Worm (Caenorhabditis elegans) whole organism, early embryonic: Measurements from ENCODE around the gene E02H1.5.

Experiments used
- B0310.2 ChIP-seq: sonication (generic microtip); optimal IDR thresholded peaks from 2 replicates; lab custom pipeline; 2016; ENCODE audit warnings: mild to moderate bottlenecking, missing genetic modification characterization, missing compliant biosample characterization
- F13C5.2 ChIP-seq: sonication (generic microtip); optimal IDR thresholded peaks from 2 replicates; lab custom pipeline; 2017; ENCODE audit warnings: mild to moderate bottlenecking, missing genetic modification characterization, inconsistent platforms, missing compliant biosample characterization
- aly-1 ChIP-seq: sonication (generic microtip); optimal IDR thresholded peaks from 2 replicates; lab custom pipeline; 2016; ENCODE audit warnings: missing genetic modification characterization, missing compliant biosample characterization
- ama-1 ChIP-seq: fragments of 150-350 bp; optimal IDR thresholded peaks from 2 replicates; lab custom pipeline; 2014
- ceh-13 ChIP-seq: fragments of 200-800 bp; sonication (Bioruptor generic); optimal IDR thresholded peaks from 2 replicates; lab custom pipeline; 2018; ENCODE audit warnings: mild to moderate bottlenecking, missing genetic modification characterization, missing compliant biosample characterization
- ceh-36 ChIP-seq: sonication (generic microtip); optimal IDR thresholded peaks from 2 replicates; lab custom pipeline; 2016; ENCODE audit warnings: missing genetic modification characterization, inconsistent platforms, missing compliant biosample characterization
- ets-7 ChIP-seq: sonication (generic microtip); optimal IDR thresholded peaks from 2 replicates; lab custom pipeline; 2016; ENCODE audit warnings: missing genotype, missing genetic modification characterization, missing compliant biosample characterization
- flt-1 ChIP-seq: fragments of 200-800 bp; sonication (Bioruptor generic); IDR thresholded peaks from 2 replicates; pipeline ENCODE4 v1.3.6; 2022; ENCODE audit warnings: missing genetic modification characterization, missing compliant biosample characterization
- hmbx-1 ChIP-seq: sonication (generic microtip); optimal IDR thresholded peaks from 2 replicates; lab custom pipeline; 2016; ENCODE audit warnings: mild to moderate bottlenecking, missing genetic modification characterization, missing compliant biosample characterization
- hmg-4 ChIP-seq: fragments of 200-800 bp; sonication (Bioruptor generic); optimal IDR thresholded peaks from 2 replicates; lab custom pipeline; 2018; ENCODE audit warnings: mild to moderate bottlenecking, missing genetic modification characterization, missing compliant biosample characterization
- hnd-1 ChIP-seq: sonication (generic microtip); optimal IDR thresholded peaks from 2 replicates; lab custom pipeline; 2016; ENCODE audit warnings: missing genetic modification characterization, missing compliant biosample characterization
- pes-1 ChIP-seq: fragments of 200-800 bp; sonication (Bioruptor generic); IDR thresholded peaks from 2 replicates; pipeline ENCODE4 v1.3.6; 2022; ENCODE audit warnings: missing genetic modification reagents, missing genetic modification characterization, missing compliant biosample characterization
- scrt-1 ChIP-seq: fragments of 200-800 bp; sonication (Bioruptor generic); IDR thresholded peaks from 2 replicates; pipeline ENCODE4 v1.3.6; 2022; ENCODE audit warnings: missing genetic modification characterization, missing compliant biosample characterization
- sea-1 ChIP-seq: fragments of 200-800 bp; sonication (Bioruptor generic); conservative IDR thresholded peaks from 2 replicates; pipeline ENCODE4 v1.3.6; 2022; ENCODE audit warnings: missing genetic modification characterization, missing compliant biosample characterization
- tbx-11 ChIP-seq: fragments of 200-800 bp; sonication (Bioruptor generic); IDR thresholded peaks from 2 replicates; pipeline ENCODE4 v1.3.6; 2022; ENCODE audit warnings: missing genetic modification characterization, missing compliant biosample characterization
- tbx-37 ChIP-seq: fragments of 200-800 bp; sonication (Bioruptor generic); conservative IDR thresholded peaks from 2 replicates; pipeline ENCODE4 v1.3.6; 2022; ENCODE audit warnings: missing genetic modification reagents, missing genetic modification characterization, missing compliant biosample characterization
- tra-4 ChIP-seq: sonication (generic microtip); optimal IDR thresholded peaks from 2 replicates; lab custom pipeline; 2017; ENCODE audit warnings: missing genetic modification characterization, missing compliant biosample characterization

The E02H1.5 gene

DNA sequence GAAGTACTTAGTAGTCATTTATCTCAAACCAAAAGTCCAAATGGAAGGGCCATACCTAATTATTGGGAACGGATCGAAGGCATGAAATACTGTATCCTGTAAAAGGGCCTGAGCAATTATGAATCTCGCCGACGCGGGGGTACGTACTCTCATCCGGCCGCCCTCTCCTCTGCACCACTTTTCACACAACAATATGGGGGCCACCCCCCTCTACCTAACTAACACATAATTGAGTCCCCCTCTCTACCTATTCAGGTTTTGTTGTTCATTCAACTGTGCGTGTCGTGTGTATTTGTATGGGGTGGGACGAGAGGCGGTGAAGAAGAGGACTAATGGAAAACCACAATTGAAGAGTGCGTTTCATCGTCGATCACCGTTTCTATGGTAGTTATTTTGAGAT is 20.6 kb upstream of the E02H1.5 start:
- peak; percentile 39 for TF ChIP-seq hmg-4
- no peak for TF ChIP-seq scrt-1 (GFP tag; lab: Robert Waterston, UW)
- TF ChIP-seq F13C5.2 (tag; lab: Kevin White, UChicago), result peak; percentile 20

DNA sequence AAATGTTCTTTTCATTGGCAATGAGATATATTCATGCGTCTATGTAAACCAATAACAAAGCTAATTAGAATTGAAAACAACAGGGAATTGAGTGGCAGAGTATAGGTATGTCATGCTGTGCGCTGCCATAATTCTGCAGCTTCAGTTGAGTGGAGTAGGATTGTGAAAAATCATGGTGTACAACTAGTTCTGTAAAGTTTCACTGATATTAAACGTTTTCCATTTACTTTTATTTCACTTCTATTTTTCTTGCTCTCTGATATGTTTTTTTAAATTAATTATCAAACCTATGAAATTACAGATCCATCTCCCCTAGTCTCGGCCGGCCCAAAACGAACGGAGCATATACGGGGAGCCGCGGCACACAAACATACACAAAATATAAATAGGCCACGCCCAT is 19.4 kb upstream of the E02H1.5 start, which contains the start of gene exc-7:
Gene exc-7 (plus strand): TSS at position 301 of the 400 bp plus-strand sequence.
- TF ChIP-seq aly-1 (no peak), ceh-36 (tag; lab: Kevin White, UChicago) (no peak)

DNA sequence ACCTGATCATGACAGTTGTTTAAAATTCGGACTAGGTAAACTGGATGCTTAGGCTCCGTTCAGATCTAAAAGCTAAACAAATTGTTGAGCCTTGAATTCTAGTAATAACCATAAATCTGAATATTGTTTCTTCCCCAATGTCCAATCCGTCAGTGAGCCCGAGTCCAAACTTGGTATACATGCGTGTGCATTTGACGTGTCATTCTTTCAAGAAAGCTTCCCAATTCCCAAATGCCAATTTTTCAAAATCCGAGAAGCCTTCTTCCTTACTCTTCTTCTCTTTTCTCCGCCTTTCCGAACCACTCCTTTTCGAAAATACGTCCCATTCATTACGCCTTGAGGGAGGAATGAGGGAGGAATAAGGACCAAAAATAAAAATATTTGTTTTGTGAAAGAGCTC is 18.3 kb upstream of the E02H1.5 start:
- no peak for TF ChIP-seq hmg-4
- no peak for TF ChIP-seq F13C5.2 (tag; lab: Kevin White, UChicago)
- no peak for TF ChIP-seq hmbx-1
- TF ChIP-seq flt-1 (GFP tag; lab: Robert Waterston, UW), result no peak
- TF ChIP-seq aly-1, result no peak
- TF ChIP-seq ceh-36 (tag; lab: Kevin White, UChicago), result no peak
- no peak for TF ChIP-seq ets-7 (tag; lab: Kevin White, UChicago)
- no peak for TF ChIP-seq pes-1 (GFP tag; lab: Robert Waterston, UW)
- TF ChIP-seq scrt-1 (GFP tag; lab: Robert Waterston, UW), result no peak
- TF ChIP-seq ceh-13, result no peak
- TF ChIP-seq sea-1 (GFP tag; lab: Robert Waterston, UW), result no peak
- no peak for TF ChIP-seq ama-1 (lab: Kevin White, UChicago)
- TF ChIP-seq tbx-37 (GFP tag; lab: Robert Waterston, UW), result no peak
- TF ChIP-seq tra-4 (tag; lab: Kevin White, UChicago), result no peak
- no peak for TF ChIP-seq B0310.2 (tag; lab: Kevin White, UChicago)
- TF ChIP-seq tbx-11, result no peak
- no peak for TF ChIP-seq hnd-1 (tag; lab: Kevin White, UChicago)

DNA sequence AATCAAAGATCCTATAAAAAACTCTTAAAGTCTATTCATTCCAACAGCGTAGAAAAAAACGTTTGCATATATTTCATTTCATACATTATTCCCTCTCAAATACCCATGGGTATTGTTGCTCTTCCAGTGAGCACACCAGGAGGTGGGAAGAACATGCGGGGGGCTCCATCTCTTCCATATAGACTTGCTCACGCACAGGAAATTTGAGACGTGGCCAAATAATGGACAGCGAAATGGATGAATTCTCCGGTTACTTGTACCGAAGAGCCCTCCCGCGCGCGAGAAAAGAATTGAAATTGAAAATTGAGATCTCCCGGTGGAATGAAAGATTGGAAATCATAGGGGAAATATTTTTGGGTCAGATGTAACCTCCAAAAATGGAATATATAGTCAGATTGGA is 17.4 kb upstream of the E02H1.5 start:
- TF ChIP-seq hnd-1 (tag; lab: Kevin White, UChicago), result no peak
- TF ChIP-seq flt-1 (GFP tag; lab: Robert Waterston, UW), result no peak
- no peak for TF ChIP-seq ets-7 (tag; lab: Kevin White, UChicago)

DNA sequence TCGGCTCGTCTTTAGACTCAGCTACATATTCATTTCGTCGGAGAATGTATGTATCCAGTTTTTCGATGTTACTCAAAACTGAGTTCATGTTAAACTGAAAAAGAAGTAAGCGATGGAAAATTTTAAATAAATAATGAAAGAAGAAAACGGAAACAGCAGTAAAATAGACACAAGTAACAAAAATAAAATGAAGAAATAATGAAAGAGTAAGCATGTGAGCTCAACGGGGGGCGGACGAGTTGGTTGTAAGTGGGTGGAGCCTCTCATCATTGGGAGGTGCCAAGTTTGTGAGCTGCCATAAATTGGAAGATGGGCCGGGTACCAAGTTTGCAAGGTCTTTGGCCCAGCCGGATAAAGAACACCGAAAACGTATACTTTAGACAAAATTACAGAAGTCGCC is 11.6 kb upstream of the E02H1.5 start, which contains the start of gene wee-1.1:
Gene wee-1.1 (minus strand): TSS at position 101 of the 400 bp plus-strand sequence.
- TF ChIP-seq tbx-37 (GFP tag; lab: Robert Waterston, UW) (no peak), ceh-36 (tag; lab: Kevin White, UChicago) (no peak), ets-7 (tag; lab: Kevin White, UChicago) (no peak), hnd-1 (tag; lab: Kevin White, UChicago) (no peak), tbx-11 (no peak), hmbx-1 (no peak), ama-1 (lab: Kevin White, UChicago) (no peak)

DNA sequence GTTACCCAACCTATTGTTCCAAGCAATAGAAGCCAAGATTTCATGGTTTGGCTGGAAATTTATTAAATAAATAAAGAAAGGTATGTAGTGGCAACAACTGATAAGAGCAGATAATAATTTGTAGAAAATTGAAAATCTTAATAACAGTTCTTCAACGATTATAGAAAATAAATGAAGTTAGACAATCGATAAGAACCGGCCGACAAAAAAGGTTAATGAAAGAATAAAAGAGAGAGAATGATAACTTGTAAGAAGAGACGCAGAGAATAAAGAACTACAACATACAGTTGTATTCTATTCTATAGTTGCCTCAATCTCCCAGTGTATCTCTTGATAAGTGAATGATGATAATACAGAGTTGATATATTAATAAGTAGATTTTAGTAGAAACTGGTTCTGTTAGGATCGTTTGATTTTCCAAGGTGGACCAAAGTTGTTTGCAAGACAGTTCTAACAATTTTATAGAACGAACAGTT is 8.3 kb upstream of the E02H1.5 start, which contains the start of gene ugt-58:
Gene ugt-58 (minus strand): TSS at position 51 of the 476 bp plus-strand sequence.
- TF ChIP-seq flt-1 (GFP tag; lab: Robert Waterston, UW), result no peak
- TF ChIP-seq tbx-11, result no peak
- TF ChIP-seq pes-1 (GFP tag; lab: Robert Waterston, UW), result no peak
- no peak for TF ChIP-seq B0310.2 (tag; lab: Kevin White, UChicago)
- no peak for TF ChIP-seq F13C5.2 (tag; lab: Kevin White, UChicago)
- no peak for TF ChIP-seq ceh-13
- TF ChIP-seq tra-4 (tag; lab: Kevin White, UChicago), result no peak
- TF ChIP-seq ceh-36 (tag; lab: Kevin White, UChicago), result no peak
- TF ChIP-seq hmbx-1, result no peak
- TF ChIP-seq hmg-4, result no peak
- TF ChIP-seq scrt-1 (GFP tag; lab: Robert Waterston, UW), result no peak
- no peak for TF ChIP-seq sea-1 (GFP tag; lab: Robert Waterston, UW)

DNA sequence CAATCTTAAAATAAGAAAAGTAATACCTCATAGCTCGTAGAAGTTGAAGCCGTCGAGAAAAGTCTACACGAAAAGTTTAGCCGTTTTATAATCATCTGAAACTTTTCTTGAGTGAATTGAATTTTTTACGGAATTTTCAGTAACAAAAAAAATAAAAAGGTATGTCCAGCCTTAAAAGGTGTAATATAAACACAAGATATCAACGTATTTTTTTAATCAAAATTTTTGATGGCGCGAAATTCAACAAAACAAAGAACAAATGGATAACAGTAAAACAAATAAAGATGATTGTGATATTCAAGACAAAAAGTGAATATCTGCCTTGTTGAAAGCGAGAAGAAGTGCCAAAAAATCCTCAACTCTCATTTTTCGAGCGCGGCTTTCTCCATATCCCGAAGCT is 5.4 kb upstream of the E02H1.5 start, which contains the start of gene eral-1:
Gene eral-1 (minus strand): TSS at position 101 of the 400 bp plus-strand sequence.
- no peak for TF ChIP-seq ceh-13
- TF ChIP-seq aly-1, result no peak
- TF ChIP-seq hmg-4, result no peak
- no peak for TF ChIP-seq tra-4 (tag; lab: Kevin White, UChicago)
- no peak for TF ChIP-seq ama-1 (lab: Kevin White, UChicago)
- no peak for TF ChIP-seq tbx-11
- no peak for TF ChIP-seq flt-1 (GFP tag; lab: Robert Waterston, UW)
- no peak for TF ChIP-seq sea-1 (GFP tag; lab: Robert Waterston, UW)
- no peak for TF ChIP-seq hnd-1 (tag; lab: Kevin White, UChicago)
- no peak for TF ChIP-seq tbx-37 (GFP tag; lab: Robert Waterston, UW)
- no peak for TF ChIP-seq ceh-36 (tag; lab: Kevin White, UChicago)
- TF ChIP-seq F13C5.2 (tag; lab: Kevin White, UChicago), result no peak
- no peak for TF ChIP-seq ets-7 (tag; lab: Kevin White, UChicago)
- TF ChIP-seq pes-1 (GFP tag; lab: Robert Waterston, UW), result no peak
- TF ChIP-seq B0310.2 (tag; lab: Kevin White, UChicago), result no peak
- no peak for TF ChIP-seq hmbx-1
- no peak for TF ChIP-seq scrt-1 (GFP tag; lab: Robert Waterston, UW)

DNA sequence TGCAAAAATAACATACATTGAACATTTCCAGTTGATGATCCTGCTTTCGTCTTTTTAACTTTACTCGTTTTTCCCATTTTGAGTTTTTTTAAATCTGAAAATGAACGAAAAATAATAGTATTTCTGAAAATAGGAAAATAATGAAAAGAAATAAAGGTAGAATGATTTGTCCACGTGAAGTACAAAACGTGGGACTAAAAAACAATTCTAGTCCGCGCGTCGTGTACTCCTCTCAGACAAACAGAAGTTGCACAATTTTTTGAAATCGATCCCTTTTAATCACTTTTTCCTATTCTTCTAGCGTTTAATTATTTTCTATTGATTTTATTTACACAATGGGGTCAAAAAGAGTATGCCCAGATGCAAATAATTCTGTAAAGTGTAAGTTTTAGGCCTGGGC is 4.0 kb upstream of the E02H1.5 start, which contains the start of the genes E02H1.1 and tag-124:
Gene E02H1.1 (minus strand): TSS at position 94 of the 400 bp plus-strand sequence.
Gene tag-124 (plus strand): TSS at position 222 of the 400 bp plus-strand sequence.
- TF ChIP-seq tra-4 (tag; lab: Kevin White, UChicago), result no peak
- no peak for TF ChIP-seq ceh-36 (tag; lab: Kevin White, UChicago)
- no peak for TF ChIP-seq hmbx-1
- no peak for TF ChIP-seq aly-1
- peak; percentile 43 for TF ChIP-seq F13C5.2 (tag; lab: Kevin White, UChicago)
- peak; percentile 78 for TF ChIP-seq tbx-37 (GFP tag; lab: Robert Waterston, UW)
- no peak for TF ChIP-seq sea-1 (GFP tag; lab: Robert Waterston, UW)
- TF ChIP-seq flt-1 (GFP tag; lab: Robert Waterston, UW), result no peak
- TF ChIP-seq ceh-13, result no peak
- TF ChIP-seq ets-7 (tag; lab: Kevin White, UChicago), result no peak
